Worm (Caenorhabditis elegans) whole organism, early embryonic: ENCODE results near the gene F43E2.1.

ENCODE experiments used
- B0310.2 ChIP-seq: sonication (generic microtip); optimal IDR thresholded peaks from 2 replicates; lab custom pipeline; 2016; ENCODE audit warnings: mild to moderate bottlenecking, missing genetic modification characterization, missing compliant biosample characterization
- F13C5.2 ChIP-seq: sonication (generic microtip); optimal IDR thresholded peaks from 2 replicates; lab custom pipeline; 2017; ENCODE audit warnings: mild to moderate bottlenecking, missing genetic modification characterization, inconsistent platforms, missing compliant biosample characterization
- aly-1 ChIP-seq: sonication (generic microtip); optimal IDR thresholded peaks from 2 replicates; lab custom pipeline; 2016; ENCODE audit warnings: missing genetic modification characterization, missing compliant biosample characterization
- ama-1 ChIP-seq: fragments of 150-350 bp; optimal IDR thresholded peaks from 2 replicates; lab custom pipeline; 2014
- ceh-13 ChIP-seq: fragments of 200-800 bp; sonication (Bioruptor generic); optimal IDR thresholded peaks from 2 replicates; lab custom pipeline; 2018; ENCODE audit warnings: mild to moderate bottlenecking, missing genetic modification characterization, missing compliant biosample characterization
- ceh-36 ChIP-seq: sonication (generic microtip); optimal IDR thresholded peaks from 2 replicates; lab custom pipeline; 2016; ENCODE audit warnings: missing genetic modification characterization, inconsistent platforms, missing compliant biosample characterization
- ets-7 ChIP-seq: sonication (generic microtip); optimal IDR thresholded peaks from 2 replicates; lab custom pipeline; 2016; ENCODE audit warnings: missing genotype, missing genetic modification characterization, missing compliant biosample characterization
- flt-1 ChIP-seq: fragments of 200-800 bp; sonication (Bioruptor generic); IDR thresholded peaks from 2 replicates; pipeline ENCODE4 v1.3.6; 2022; ENCODE audit warnings: missing genetic modification characterization, missing compliant biosample characterization
- hmbx-1 ChIP-seq: sonication (generic microtip); optimal IDR thresholded peaks from 2 replicates; lab custom pipeline; 2016; ENCODE audit warnings: mild to moderate bottlenecking, missing genetic modification characterization, missing compliant biosample characterization
- hmg-4 ChIP-seq: fragments of 200-800 bp; sonication (Bioruptor generic); optimal IDR thresholded peaks from 2 replicates; lab custom pipeline; 2018; ENCODE audit warnings: mild to moderate bottlenecking, missing genetic modification characterization, missing compliant biosample characterization
- hnd-1 ChIP-seq: sonication (generic microtip); optimal IDR thresholded peaks from 2 replicates; lab custom pipeline; 2016; ENCODE audit warnings: missing genetic modification characterization, missing compliant biosample characterization
- pes-1 ChIP-seq: fragments of 200-800 bp; sonication (Bioruptor generic); IDR thresholded peaks from 2 replicates; pipeline ENCODE4 v1.3.6; 2022; ENCODE audit warnings: missing genetic modification reagents, missing genetic modification characterization, missing compliant biosample characterization
- scrt-1 ChIP-seq: fragments of 200-800 bp; sonication (Bioruptor generic); IDR thresholded peaks from 2 replicates; pipeline ENCODE4 v1.3.6; 2022; ENCODE audit warnings: missing genetic modification characterization, missing compliant biosample characterization
- sea-1 ChIP-seq: fragments of 200-800 bp; sonication (Bioruptor generic); conservative IDR thresholded peaks from 2 replicates; pipeline ENCODE4 v1.3.6; 2022; ENCODE audit warnings: missing genetic modification characterization, missing compliant biosample characterization
- tbx-11 ChIP-seq: fragments of 200-800 bp; sonication (Bioruptor generic); IDR thresholded peaks from 2 replicates; pipeline ENCODE4 v1.3.6; 2022; ENCODE audit warnings: missing genetic modification characterization, missing compliant biosample characterization
- tbx-37 ChIP-seq: fragments of 200-800 bp; sonication (Bioruptor generic); conservative IDR thresholded peaks from 2 replicates; pipeline ENCODE4 v1.3.6; 2022; ENCODE audit warnings: missing genetic modification reagents, missing genetic modification characterization, missing compliant biosample characterization
- tra-4 ChIP-seq: sonication (generic microtip); optimal IDR thresholded peaks from 2 replicates; lab custom pipeline; 2017; ENCODE audit warnings: missing genetic modification characterization, missing compliant biosample characterization

The F43E2.1 gene

DNA sequence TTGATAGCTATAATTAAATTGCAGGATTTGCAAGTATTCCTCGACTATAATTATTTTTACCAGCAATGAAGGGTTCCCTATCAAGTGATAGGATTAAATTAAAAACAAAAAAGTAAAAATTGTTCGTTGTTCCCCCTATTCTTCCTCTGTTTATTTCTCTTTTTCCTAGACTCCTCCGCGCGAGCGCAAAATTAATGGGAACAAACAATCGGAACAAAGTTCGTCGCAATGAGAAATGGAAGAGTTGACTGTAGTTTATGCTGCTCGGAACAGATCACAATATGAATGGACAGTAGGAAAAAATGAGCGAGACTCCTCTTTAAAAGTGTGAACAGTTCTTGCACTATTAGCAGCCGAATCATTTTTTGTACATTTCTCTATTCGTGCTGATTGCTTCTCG, 34.4 kb upstream of the F43E2.1 start:
- TF ChIP-seq ceh-13 (no peak), tbx-11 (no peak), aly-1 (tag; lab: Kevin White, UChicago) (no peak), ama-1 (lab: Kevin White, UChicago) (no peak), hnd-1 (no peak), flt-1 (no peak), ets-7 (tag; lab: Kevin White, UChicago) (no peak), F13C5.2 (tag; lab: Kevin White, UChicago) (no peak), scrt-1 (GFP tag; lab: Robert Waterston, UW) (no peak), tra-4 (tag; lab: Kevin White, UChicago) (no peak), hmg-4 (GFP tag; lab: Kevin White, UChicago) (no peak), tbx-37 (GFP tag; lab: Robert Waterston, UW) (no peak), hmbx-1 (tag; lab: Kevin White, UChicago) (no peak), pes-1 (GFP tag; lab: Robert Waterston, UW) (no peak), ceh-36 (tag; lab: Kevin White, UChicago) (no peak), sea-1 (GFP tag; lab: Robert Waterston, UW) (no peak), B0310.2 (tag; lab: Kevin White, UChicago) (no peak)

DNA sequence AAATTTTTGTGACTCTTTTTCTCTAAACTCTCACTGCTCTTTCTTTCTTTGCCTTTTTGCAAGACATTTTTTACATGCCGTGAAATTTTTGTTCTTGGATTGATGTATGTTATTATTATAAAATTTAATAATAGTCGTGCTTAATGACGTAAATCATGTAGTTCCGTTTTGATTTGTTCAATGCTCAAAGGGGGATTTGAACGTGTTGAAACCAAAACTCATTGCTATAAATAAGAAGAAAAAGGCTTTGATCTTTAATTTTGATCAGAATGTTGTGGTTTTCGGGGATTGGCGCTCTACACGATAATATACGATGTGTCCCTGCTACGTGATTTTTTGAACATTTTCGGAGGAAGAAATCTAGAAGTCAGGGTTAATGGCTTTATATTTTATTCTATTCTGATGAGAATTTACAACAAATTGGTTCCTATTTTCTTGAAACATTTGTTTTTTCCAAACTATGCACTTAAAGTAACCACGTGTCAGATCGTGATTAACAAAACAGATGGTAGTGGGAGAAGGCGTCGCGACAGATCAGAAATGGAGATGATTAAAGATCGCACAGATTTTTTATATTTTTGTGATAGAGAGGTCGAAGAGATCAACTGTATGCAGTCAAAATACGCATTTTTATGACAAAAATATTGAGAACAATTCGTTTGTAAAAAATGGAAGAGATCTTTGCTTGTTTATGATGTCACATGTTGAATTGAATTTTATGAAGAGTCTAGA, 33.3 kb upstream of the F43E2.1 start:
- TF ChIP-seq ama-1 (lab: Kevin White, UChicago) (no peak), B0310.2 (tag; lab: Kevin White, UChicago) (no peak), hmg-4 (GFP tag; lab: Kevin White, UChicago) (no peak), hmbx-1 (tag; lab: Kevin White, UChicago) (no peak), hnd-1 (no peak), ceh-36 (tag; lab: Kevin White, UChicago) (no peak), scrt-1 (GFP tag; lab: Robert Waterston, UW) (no peak), flt-1 (no peak), tbx-11 (no peak)

DNA sequence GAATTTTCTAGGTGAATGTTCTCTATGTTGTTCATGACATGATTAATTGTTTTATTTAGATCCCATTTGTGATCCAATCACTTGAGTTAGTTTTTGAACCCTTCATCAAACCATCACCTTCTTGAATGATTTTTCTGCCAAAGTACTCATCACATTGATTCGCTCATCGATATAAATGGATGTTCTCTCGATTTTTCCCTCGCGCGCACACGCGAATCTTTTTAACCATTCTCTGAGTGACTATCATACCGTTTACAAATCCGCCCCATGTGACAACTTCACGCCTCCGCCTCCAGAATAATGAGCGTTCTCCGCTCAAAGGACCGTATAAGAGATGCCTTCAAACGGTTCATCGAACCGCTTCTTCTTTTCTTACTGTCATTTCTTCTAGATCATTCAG, 32.2 kb upstream of the F43E2.1 start:
- TF ChIP-seq ets-7 (tag; lab: Kevin White, UChicago) (no peak), sea-1 (GFP tag; lab: Robert Waterston, UW) (no peak), hmg-4 (GFP tag; lab: Kevin White, UChicago) (no peak), F13C5.2 (tag; lab: Kevin White, UChicago) (no peak), scrt-1 (GFP tag; lab: Robert Waterston, UW) (no peak)

DNA sequence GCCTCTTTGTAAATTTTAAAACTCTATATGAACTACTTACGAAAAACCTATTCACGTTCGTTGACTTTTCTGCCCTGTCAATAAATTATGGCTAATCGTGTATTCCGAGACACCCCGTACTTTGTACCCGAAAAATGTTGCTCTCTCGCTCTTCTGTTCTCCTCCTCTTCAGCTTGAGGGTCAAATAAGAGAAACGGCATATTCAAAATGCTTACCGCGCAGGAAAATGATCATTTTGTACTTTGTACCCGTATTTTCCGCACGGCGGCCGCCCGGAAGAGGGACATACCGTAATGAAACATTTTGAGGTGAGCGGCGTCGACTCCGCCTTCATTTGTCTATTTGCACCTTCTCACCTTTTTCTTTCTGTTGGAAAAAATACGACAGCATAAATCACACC, 31.4 kb upstream of the F43E2.1 start:
- no peak for TF ChIP-seq ceh-36 (tag; lab: Kevin White, UChicago)
- no peak for TF ChIP-seq tra-4 (tag; lab: Kevin White, UChicago)
- TF ChIP-seq tbx-37 (GFP tag; lab: Robert Waterston, UW) = no peak
- TF ChIP-seq tbx-11 = no peak
- no peak for TF ChIP-seq ceh-13

DNA sequence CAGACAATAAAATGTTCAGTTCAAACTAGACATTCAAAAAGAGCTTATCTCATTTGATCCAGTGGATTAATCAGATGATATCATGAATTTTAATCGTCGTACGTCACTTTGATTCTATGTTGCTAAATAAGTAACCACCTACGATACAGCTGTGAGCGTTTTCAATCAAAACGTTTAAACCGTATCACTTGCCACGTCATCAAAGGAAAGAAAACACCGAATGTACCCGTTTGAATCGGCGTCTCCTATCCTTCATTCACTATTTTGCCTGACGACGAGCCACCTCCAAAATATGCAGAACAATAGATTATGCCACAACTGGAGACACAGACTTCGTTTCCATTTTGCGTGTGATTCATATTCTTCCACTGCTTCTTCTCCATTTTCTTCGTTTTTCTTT, 29.2 kb upstream of the F43E2.1 start:
- TF ChIP-seq ama-1 (lab: Kevin White, UChicago) (no peak), pes-1 (GFP tag; lab: Robert Waterston, UW) (no peak), tra-4 (tag; lab: Kevin White, UChicago) (no peak), flt-1 (no peak), tbx-37 (GFP tag; lab: Robert Waterston, UW) (no peak), ceh-36 (tag; lab: Kevin White, UChicago) (no peak), scrt-1 (GFP tag; lab: Robert Waterston, UW) (no peak), hnd-1 (no peak), ets-7 (tag; lab: Kevin White, UChicago) (no peak), ceh-13 (no peak), sea-1 (GFP tag; lab: Robert Waterston, UW) (no peak), tbx-11 (no peak), hmg-4 (GFP tag; lab: Kevin White, UChicago) (no peak), aly-1 (tag; lab: Kevin White, UChicago) (no peak), B0310.2 (tag; lab: Kevin White, UChicago) (no peak), hmbx-1 (tag; lab: Kevin White, UChicago) (no peak)

DNA sequence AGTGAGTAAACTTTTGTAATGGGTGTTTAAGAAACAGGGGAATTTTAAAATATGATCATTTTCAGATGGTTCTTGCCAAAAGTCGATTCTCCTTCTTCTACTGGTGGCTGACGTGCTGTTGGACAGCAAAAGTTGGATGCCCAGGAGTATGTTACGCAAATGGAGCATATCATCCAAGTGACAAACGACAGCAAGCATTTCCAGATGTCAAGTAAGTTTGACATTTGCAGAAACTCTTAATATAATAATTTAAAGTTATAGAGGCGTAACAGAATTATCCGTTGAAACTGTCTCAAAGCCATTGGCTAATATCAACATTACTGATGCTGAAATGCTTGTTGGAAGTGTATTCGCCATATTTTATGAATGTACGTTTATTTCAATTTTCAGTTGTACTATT, 27.0 kb upstream of the F43E2.1 start:
- no peak for TF ChIP-seq tbx-11
- no peak for TF ChIP-seq sea-1 (GFP tag; lab: Robert Waterston, UW)
- TF ChIP-seq ceh-36 (tag; lab: Kevin White, UChicago) = no peak

DNA sequence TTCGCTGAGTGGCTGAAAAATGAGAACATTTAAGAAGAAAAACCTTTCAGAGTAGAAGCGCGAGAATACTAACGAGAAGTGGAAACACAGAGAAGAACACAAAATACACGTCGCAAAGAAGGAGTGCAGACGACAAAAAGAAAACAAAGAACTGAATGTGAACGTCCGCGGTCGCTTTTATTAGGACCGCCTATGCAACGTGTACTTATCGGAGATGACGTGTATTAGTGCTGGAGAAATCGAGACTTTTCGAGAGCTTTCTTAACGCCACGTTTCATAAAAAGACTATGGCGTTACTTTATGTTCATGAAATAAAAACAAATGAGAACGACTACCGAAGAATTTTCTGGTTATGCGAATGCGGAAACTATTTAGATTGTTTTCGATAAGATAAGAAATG, 22.6 kb upstream of the F43E2.1 start, which contains the start of gene hsp-4:
TSS of gene hsp-4 (minus strand) at position 139 of the 400 bp plus-strand sequence.
- no peak for TF ChIP-seq aly-1 (tag; lab: Kevin White, UChicago)

DNA sequence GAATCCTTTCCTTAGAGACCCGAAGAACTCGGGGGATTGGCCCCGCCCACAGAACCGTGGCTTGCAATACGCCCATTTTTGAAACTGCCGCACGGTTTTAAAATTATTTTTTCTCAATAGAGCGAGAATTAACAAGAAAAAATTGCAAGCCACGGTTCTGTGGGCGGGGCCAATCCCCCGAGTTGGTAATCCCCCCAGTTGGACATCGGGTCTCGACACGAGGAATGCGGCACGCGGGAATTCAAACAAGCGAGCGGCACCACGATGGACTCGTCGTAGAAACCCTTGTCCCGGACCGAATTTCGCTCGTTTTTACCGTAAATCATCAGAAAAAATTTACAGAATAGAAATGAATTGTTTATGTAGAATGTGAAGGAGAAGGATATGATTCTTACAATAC, 22.1 kb upstream of the F43E2.1 start:
- TF ChIP-seq ets-7 (tag; lab: Kevin White, UChicago) (no peak), ceh-36 (tag; lab: Kevin White, UChicago) (peak; percentile 12), ama-1 (lab: Kevin White, UChicago) (no peak), aly-1 (tag; lab: Kevin White, UChicago) (no peak)
